Fruit fly (Drosophila melanogaster) whole organism, prepupa: ENCODE results near the gene Mst89B.

ENCODE experiments used
- Blimp-1 ChIP-seq: fragments of 200-800 bp; sonication (Bioruptor generic); optimal IDR thresholded peaks from 3 replicates; lab custom pipeline; 2017; ENCODE audit warnings: missing biosample characterization, missing genetic modification characterization, mild to moderate bottlenecking, moderate library complexity, missing genetic modification reagents
- CG10631 ChIP-seq: fragments of 200-800 bp; sonication (Bioruptor generic); optimal IDR thresholded peaks from 2 replicates; lab custom pipeline; 2016; ENCODE audit warnings: missing biosample characterization, missing genetic modification characterization
- CG10669 ChIP-seq: fragments of 200-800 bp; sonication (Bioruptor generic); optimal IDR thresholded peaks from 3 replicates; lab custom pipeline; 2018; ENCODE audit warnings: missing biosample characterization, mild to moderate bottlenecking, missing genetic modification characterization, moderate library complexity
- CG11294 ChIP-seq: fragments of 200-800 bp; sonication (Bioruptor generic); IDR thresholded peaks from 2 replicates; pipeline ENCODE4 v1.3.6; 2022; ENCODE audit warnings: missing biosample characterization, missing genetic modification characterization
- CG11762 ChIP-seq: fragments of 200-800 bp; sonication (Bioruptor generic); optimal IDR thresholded peaks from 3 replicates; lab custom pipeline; 2016; ENCODE audit warnings: missing biosample characterization, missing genetic modification characterization; ENCODE audit not compliant: insufficient read depth
- CG11902 ChIP-seq: fragments of 200-800 bp; sonication (Bioruptor generic); optimal IDR thresholded peaks from 3 replicates; lab custom pipeline; 2016; ENCODE audit warnings: missing biosample characterization, missing genetic modification characterization
- CG1621 ChIP-seq: fragments of 200-800 bp; sonication (Bioruptor generic); optimal IDR thresholded peaks from 3 replicates; lab custom pipeline; 2018; ENCODE audit warnings: missing biosample characterization, mild to moderate bottlenecking, missing genetic modification characterization
- CG16779 ChIP-seq: fragments of 200-800 bp; sonication (Bioruptor generic); optimal IDR thresholded peaks from 3 replicates; lab custom pipeline; 2017; ENCODE audit warnings: missing biosample characterization, mild to moderate bottlenecking, missing genetic modification characterization
- CG3032 ChIP-seq: fragments of 200-800 bp; optimal IDR thresholded peaks from 2 replicates; lab custom pipeline; 2019; ENCODE audit warnings: missing biosample characterization, mild to moderate bottlenecking, missing genetic modification characterization, moderate library complexity
- CG31627 ChIP-seq: fragments of 200-800 bp; sonication (Bioruptor generic); optimal IDR thresholded peaks from 3 replicates; lab custom pipeline; 2016; ENCODE audit warnings: missing biosample characterization, missing genetic modification characterization
- CG34406 ChIP-seq: fragments of 200-800 bp; sonication (Bioruptor generic); optimal IDR thresholded peaks from 3 replicates; lab custom pipeline; 2016; ENCODE audit warnings: missing biosample characterization, missing genetic modification characterization
- CG3919 ChIP-seq: fragments of 200-800 bp; sonication (Bioruptor generic); optimal IDR thresholded peaks from 3 replicates; lab custom pipeline; 2016; ENCODE audit warnings: missing biosample characterization, missing genetic modification characterization
- CG4318 ChIP-seq: fragments of 200-800 bp; sonication (Bioruptor generic); optimal IDR thresholded peaks from 3 replicates; lab custom pipeline; 2017; ENCODE audit warnings: missing biosample characterization, mild to moderate bottlenecking, missing genetic modification characterization
- CG6276 ChIP-seq: fragments of 200-800 bp; sonication (Bioruptor generic); optimal IDR thresholded peaks from 2 replicates; lab custom pipeline; 2017; ENCODE audit warnings: missing biosample characterization, mild to moderate bottlenecking, missing genetic modification characterization
- CG6792 ChIP-seq: fragments of 200-800 bp; sonication (Bioruptor generic); optimal IDR thresholded peaks from 3 replicates; lab custom pipeline; 2016; ENCODE audit warnings: missing biosample characterization, missing genetic modification characterization
- CG6808 ChIP-seq: fragments of 200-800 bp; sonication (Bioruptor generic); optimal IDR thresholded peaks from 3 replicates; lab custom pipeline; 2017; ENCODE audit warnings: missing biosample characterization, missing genetic modification characterization, mild to moderate bottlenecking, moderate library complexity, missing genetic modification reagents
- CG6854 ChIP-seq: fragments of 200-800 bp; sonication (Bioruptor generic); optimal IDR thresholded peaks from 2 replicates; lab custom pipeline; 2017; ENCODE audit warnings: missing biosample characterization, mild to moderate bottlenecking, missing genetic modification characterization
- CG8119 ChIP-seq: fragments of 200-800 bp; sonication (Bioruptor generic); IDR thresholded peaks from 3 replicates; pipeline ENCODE4 v1.3.6; 2022; ENCODE audit warnings: missing biosample characterization, missing genetic modification characterization
- CG8319 ChIP-seq: fragments of 200-800 bp; sonication (Bioruptor generic); optimal IDR thresholded peaks from 3 replicates; lab custom pipeline; 2016; ENCODE audit warnings: missing biosample characterization, missing genetic modification characterization
- CG8632 ChIP-seq: fragments of 200-800 bp; sonication (Bioruptor generic); optimal IDR thresholded peaks from 3 replicates; lab custom pipeline; 2016; ENCODE audit warnings: missing biosample characterization, missing genetic modification characterization
- Eip75B ChIP-seq: fragments of 200-800 bp; sonication (Bioruptor generic); optimal IDR thresholded peaks from 3 replicates; lab custom pipeline; 2016; ENCODE audit warnings: missing biosample characterization, missing genetic modification characterization
- Eip93F ChIP-seq: fragments of 200-800 bp; sonication (Bioruptor generic); optimal IDR thresholded peaks from 2 replicates; lab custom pipeline; 2016; ENCODE audit warnings: missing biosample characterization, mild to moderate bottlenecking, missing genetic modification characterization
- Ets96B ChIP-seq: fragments of 200-800 bp; optimal IDR thresholded peaks from 2 replicates; lab custom pipeline; 2019; ENCODE audit warnings: missing biosample characterization, mild to moderate bottlenecking, missing genetic modification characterization, moderate library complexity
- Hr4 ChIP-seq: fragments of 200-800 bp; sonication (Bioruptor generic); optimal IDR thresholded peaks from 3 replicates; lab custom pipeline; 2016; ENCODE audit warnings: missing biosample characterization, missing genetic modification characterization
- Lpt ChIP-seq: fragments of 200-800 bp; sonication (Bioruptor generic); optimal IDR thresholded peaks from 3 replicates; lab custom pipeline; 2016; ENCODE audit warnings: missing biosample characterization, missing genetic modification characterization
- Met ChIP-seq: fragments of 200-800 bp; sonication (Bioruptor generic); optimal IDR thresholded peaks from 3 replicates; lab custom pipeline; 2016; ENCODE audit warnings: missing biosample characterization, missing genetic modification characterization
- OdsH ChIP-seq: fragments of 200-800 bp; sonication (Bioruptor generic); optimal IDR thresholded peaks from 3 replicates; lab custom pipeline; 2016; ENCODE audit warnings: missing biosample characterization, missing genetic modification characterization
- Smox ChIP-seq: fragments of 200-800 bp; sonication (Bioruptor generic); optimal IDR thresholded peaks from 3 replicates; lab custom pipeline; 2016; ENCODE audit warnings: missing biosample characterization, missing genetic modification characterization
- Sox102F ChIP-seq: fragments of 200-800 bp; sonication (Bioruptor generic); optimal IDR thresholded peaks from 2 replicates; lab custom pipeline; 2016; ENCODE audit warnings: missing biosample characterization, mild to moderate bottlenecking, missing genetic modification characterization
- Sox14 ChIP-seq: fragments of 200-800 bp; sonication (Bioruptor generic); optimal IDR thresholded peaks from 3 replicates; lab custom pipeline; 2016; ENCODE audit warnings: missing biosample characterization, missing genetic modification characterization
- achi ChIP-seq: fragments of 200-800 bp; sonication (Bioruptor generic); optimal IDR thresholded peaks from 3 replicates; lab custom pipeline; 2016; ENCODE audit warnings: missing biosample characterization, missing genetic modification characterization
- acj6 ChIP-seq: fragments of 200-800 bp; sonication (Bioruptor generic); optimal IDR thresholded peaks from 3 replicates; lab custom pipeline; 2016; ENCODE audit warnings: missing biosample characterization, missing genetic modification characterization
- cyc ChIP-seq: fragments of 200-800 bp; sonication (Bioruptor generic); optimal IDR thresholded peaks from 3 replicates; lab custom pipeline; 2016; ENCODE audit warnings: missing biosample characterization, missing genetic modification characterization
- dac ChIP-seq: fragments of 200-800 bp; sonication (Bioruptor generic); optimal IDR thresholded peaks from 2 replicates; lab custom pipeline; 2017; ENCODE audit warnings: missing biosample characterization, mild to moderate bottlenecking, missing genetic modification characterization
- dsx ChIP-seq: fragments of 200-800 bp; optimal IDR thresholded peaks from 3 replicates; lab custom pipeline; 2019; ENCODE audit warnings: missing biosample characterization, mild to moderate bottlenecking, missing genetic modification characterization, moderate library complexity; ENCODE audit not compliant: poor library complexity, severe bottlenecking
- esn ChIP-seq: fragments of 200-800 bp; sonication (Bioruptor generic); optimal IDR thresholded peaks from 2 replicates; lab custom pipeline; 2016; ENCODE audit warnings: missing biosample characterization, mild to moderate bottlenecking, missing genetic modification characterization, moderate library complexity
- fd85E ChIP-seq: fragments of 200-800 bp; sonication (Bioruptor generic); optimal IDR thresholded peaks from 3 replicates; lab custom pipeline; 2016; ENCODE audit warnings: missing biosample characterization, missing genetic modification characterization
- lz ChIP-seq: fragments of 200-800 bp; sonication (Bioruptor generic); optimal IDR thresholded peaks from 3 replicates; lab custom pipeline; 2016; ENCODE audit warnings: missing biosample characterization, missing genetic modification characterization
- net ChIP-seq: fragments of 200-800 bp; sonication (Bioruptor generic); optimal IDR thresholded peaks from 3 replicates; lab custom pipeline; 2016; ENCODE audit warnings: missing biosample characterization, missing genetic modification characterization
- pdm3 ChIP-seq: fragments of 200-800 bp; sonication (Bioruptor generic); optimal IDR thresholded peaks from 3 replicates; lab custom pipeline; 2016; ENCODE audit warnings: missing biosample characterization, missing genetic modification characterization
- salr ChIP-seq, 2 experiments: fragments of 200-800 bp; sonication (Bioruptor generic); optimal IDR thresholded peaks; 3 replicates each; lab custom pipeline; 2016 to 2018; ENCODE audit warnings: missing biosample characterization in 2 of 2, missing genetic modification characterization in 2 of 2, mild to moderate bottlenecking in 1 of 2
- spab ChIP-seq: fragments of 200-800 bp; sonication (Bioruptor generic); optimal IDR thresholded peaks from 2 replicates; lab custom pipeline; 2017; ENCODE audit warnings: missing biosample characterization, mild to moderate bottlenecking, missing genetic modification characterization, missing genetic modification reagents
- ss ChIP-seq, 2 experiments: fragments of 200-800 bp; sonication (Bioruptor generic); optimal IDR thresholded peaks; 2 replicates in 1 of 2; 3 replicates in 1 of 2; lab custom pipeline; 2017 to 2018; ENCODE audit warnings: mild to moderate bottlenecking in 2 of 2, missing biosample characterization in 2 of 2, missing genetic modification characterization in 2 of 2, moderate library complexity in 1 of 2
- svp ChIP-seq: fragments of 200-800 bp; sonication (Bioruptor generic); peaks from one replicate; lab custom pipeline; 2016; ENCODE audit warnings: missing biosample characterization, missing genetic modification characterization
- topi ChIP-seq: fragments of 200-800 bp; sonication (Bioruptor generic); optimal IDR thresholded peaks from 3 replicates; lab custom pipeline; 2016; ENCODE audit warnings: missing biosample characterization, missing genetic modification characterization

Gene Mst89B

DNA sequence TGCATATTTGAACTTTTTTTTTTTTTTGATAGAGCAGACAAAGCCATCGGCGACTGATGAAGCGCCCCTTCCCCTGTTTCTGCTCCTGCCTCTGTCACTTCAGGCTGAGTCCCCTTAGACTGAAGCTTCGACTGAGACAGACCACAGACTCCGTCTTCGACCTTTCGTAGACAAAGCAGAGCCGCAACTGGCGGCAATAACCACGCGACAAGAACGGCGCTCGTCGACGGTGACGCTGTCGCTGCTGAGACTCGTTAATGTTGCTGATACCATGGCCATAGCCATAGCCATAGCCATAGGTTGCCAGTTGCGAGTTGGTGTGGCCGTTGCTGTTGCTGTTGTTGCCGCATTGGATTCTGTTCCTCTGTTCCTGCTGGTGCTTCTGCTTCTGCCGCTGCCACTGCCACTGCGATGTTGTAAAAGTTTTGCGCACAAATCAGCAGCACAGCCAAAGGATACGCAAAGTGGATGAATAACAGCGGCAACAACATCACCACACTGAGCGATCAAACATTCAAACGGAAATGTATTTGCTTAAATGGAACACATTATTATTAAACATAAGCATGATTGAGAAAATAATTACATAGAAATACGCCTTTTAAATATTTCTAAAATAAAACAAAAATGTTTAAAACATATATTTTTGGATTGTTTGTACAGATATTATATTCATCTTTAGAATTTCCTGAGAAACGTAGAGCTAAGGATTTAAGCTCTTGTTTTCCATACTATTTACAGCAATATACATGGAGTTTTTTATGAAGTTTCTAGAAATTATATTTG lies 43.4 kb upstream of the Mst89B start (continued):
- peak; percentile 62 for TF ChIP-seq pdm3 (GFP tag; lab: Kevin White, UChicago)
- no peak for TF ChIP-seq Sox102F (GFP tag; lab: Kevin White, UChicago)
- peak; percentile 51 for TF ChIP-seq Met (GFP tag; lab: Kevin White, UChicago)
- TF ChIP-seq OdsH (GFP tag; lab: Kevin White, UChicago), result peak; percentile 70
- TF ChIP-seq CG11902 (GFP tag; lab: Kevin White, UChicago), result no peak
- peak; percentile 65 for TF ChIP-seq net (GFP tag; lab: Kevin White, UChicago)
- no peak for TF ChIP-seq fd85E
- peak; percentile 82 for TF ChIP-seq CG11762
- peak; percentile 63 for TF ChIP-seq acj6
- TF ChIP-seq Ets96B (tag; lab: Kevin White, UChicago), result peak; percentile 92
- TF ChIP-seq CG4318 (GFP tag; lab: Kevin White, UChicago), result peak; percentile 82
- TF ChIP-seq Smox, result peak; percentile 16
- TF ChIP-seq dac (GFP tag; lab: Kevin White, UChicago), result peak; percentile 69
- TF ChIP-seq ss (GFP tag; optimal IDR thresholded peaks at IDR 0.05; lab: Kevin White, UChicago), result peak; percentile 29 to 52
- no peak for TF ChIP-seq CG6854 (GFP tag; lab: Kevin White, UChicago)
- TF ChIP-seq svp, result peak; percentile 74
- TF ChIP-seq CG3032 (tag; lab: Kevin White, UChicago), result peak; percentile 87
- TF ChIP-seq CG31627 (GFP tag; lab: Kevin White, UChicago), result peak; percentile 4
- TF ChIP-seq CG8632 (GFP tag; lab: Kevin White, UChicago), result peak; percentile 61
- TF ChIP-seq CG8319 (GFP tag; lab: Kevin White, UChicago), result no peak
- TF ChIP-seq spab, result peak; percentile 79
- TF ChIP-seq CG1621 (tag; lab: Kevin White, UChicago), result peak; percentile 24
- no peak for TF ChIP-seq Blimp-1

DNA sequence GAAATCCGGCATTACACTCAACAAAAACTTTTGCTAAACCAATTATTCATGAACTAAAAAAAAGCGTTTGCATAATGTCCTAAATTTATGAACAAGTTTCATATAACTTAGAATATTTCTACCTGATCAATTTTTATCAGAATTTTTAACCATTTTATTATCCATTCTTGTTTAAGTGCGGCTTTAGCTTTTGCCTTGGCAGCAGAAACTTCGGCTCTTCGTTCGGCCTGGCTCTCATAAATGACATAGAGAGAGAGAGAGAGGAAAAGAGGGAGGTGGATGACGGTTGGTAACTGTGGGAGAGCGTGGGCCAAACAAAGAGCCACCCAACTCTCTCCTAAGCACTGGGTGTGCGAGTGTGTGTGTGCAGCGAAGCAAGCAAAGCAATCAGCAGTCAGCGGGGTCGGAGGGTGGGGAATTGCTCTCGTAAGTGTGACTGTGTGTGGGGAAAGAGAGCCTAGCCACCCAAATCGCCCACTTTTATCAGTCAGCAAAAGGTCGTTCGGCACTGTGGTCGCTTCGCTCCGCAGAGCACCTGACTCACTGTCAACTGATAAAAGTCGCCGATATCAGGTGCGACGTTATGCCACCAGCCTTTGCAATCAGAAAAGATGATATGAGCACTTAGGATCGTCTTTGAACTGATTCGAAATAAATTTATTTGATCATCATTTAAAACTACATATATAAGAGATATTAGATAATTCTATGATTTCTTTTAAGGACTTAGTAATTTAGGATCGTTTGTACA lies 42.2 kb upstream of the Mst89B start:
- peak; percentile 98 for TF ChIP-seq CG10669 (GFP tag; lab: Kevin White, UChicago)
- TF ChIP-seq CG3032 (tag; lab: Kevin White, UChicago), result peak; percentile 98
- no peak for TF ChIP-seq Eip93F
- TF ChIP-seq svp, result peak; percentile 93
- TF ChIP-seq salr (GFP tag; optimal IDR thresholded peaks at IDR 0.05; lab: Kevin White, UChicago), result peak; percentile 93 to 95
- TF ChIP-seq Met (GFP tag; lab: Kevin White, UChicago), result peak; percentile 90
- peak; percentile 96 for TF ChIP-seq Lpt
- TF ChIP-seq CG8119, result no peak
- peak; percentile 82 for TF ChIP-seq Smox
- peak; percentile 96 for TF ChIP-seq Sox14 (GFP tag; lab: Kevin White, UChicago)
- TF ChIP-seq lz (GFP tag; lab: Kevin White, UChicago), result peak; percentile 90
- peak; percentile 98 for TF ChIP-seq Hr4 (GFP tag; lab: Kevin White, UChicago)
- peak; percentile 81 for TF ChIP-seq dac (GFP tag; lab: Kevin White, UChicago)
- peak; percentile 97 to 98 for TF ChIP-seq ss (GFP tag; optimal IDR thresholded peaks at IDR 0.05; lab: Kevin White, UChicago)
- TF ChIP-seq CG11294 (GFP tag; lab: Robert Waterston, UW), result no peak
- TF ChIP-seq CG6792 (GFP tag; lab: Kevin White, UChicago), result peak; percentile 95
- peak; percentile 97 for TF ChIP-seq CG6276 (GFP tag; lab: Kevin White, UChicago)
- TF ChIP-seq CG10631 (GFP tag; lab: Kevin White, UChicago), result peak; percentile 97
- TF ChIP-seq dsx (GFP tag; lab: Kevin White, UChicago), result peak; percentile 98
- TF ChIP-seq topi (GFP tag; lab: Kevin White, UChicago), result peak; percentile 91
- TF ChIP-seq Eip75B, result peak; percentile 97
- TF ChIP-seq acj6, result peak; percentile 94
- peak; percentile 61 for TF ChIP-seq CG6854 (GFP tag; lab: Kevin White, UChicago)
- TF ChIP-seq fd85E, result peak; percentile 93
- TF ChIP-seq esn (GFP tag; lab: Kevin White, UChicago), result peak; percentile 92
- peak; percentile 92 for TF ChIP-seq CG16779
- TF ChIP-seq achi (GFP tag; lab: Kevin White, UChicago), result peak; percentile 96
- peak; percentile 97 for TF ChIP-seq CG3919 (GFP tag; lab: Kevin White, UChicago)
- peak; percentile 97 for TF ChIP-seq CG6808
- peak; percentile 89 for TF ChIP-seq cyc (GFP tag; lab: Kevin White, UChicago)
- TF ChIP-seq pdm3 (GFP tag; lab: Kevin White, UChicago), result peak; percentile 97
- peak; percentile 93 for TF ChIP-seq CG34406 (GFP tag; lab: Kevin White, UChicago)
- peak; percentile 84 for TF ChIP-seq CG8319 (GFP tag; lab: Kevin White, UChicago)
